Fruit fly (Drosophila melanogaster): ENCODE measurements around the gene CG5265.

- TF ChIP-seq psq (optimal IDR thresholded peaks at IDR 0.05) (no peak), Myc (optimal IDR thresholded peaks at IDR 0.05) (no peak), ttk (optimal IDR thresholded peaks at IDR 0.05) (no peak), h (optimal IDR thresholded peaks at IDR 0.05) (no peak)
Observed at dm6 chr3R:17126838-17127237, 12.0 kb upstream of the CG5265 start, which contains the start of the genes CG17477 and CG31269.
